Fruit fly (Drosophila melanogaster) whole organism, embryonic: ENCODE measurements around the gene MBD-like.

Experiments
- Asciz ChIP-seq: fragments of 200-800 bp; sonication (Bioruptor generic); optimal IDR thresholded peaks from 2 replicates; lab custom pipeline; 2017; ENCODE audit warnings: missing biosample characterization, mild to moderate bottlenecking, missing genetic modification characterization, missing genetic modification reagents
- Atf3 ChIP-seq: fragments of 200-800 bp; sonication (Bioruptor generic); optimal IDR thresholded peaks from 3 replicates; lab custom pipeline; 2016; ENCODE audit warnings: missing biosample characterization, missing genetic modification characterization
- Atf6 ChIP-seq: fragments of 200-800 bp; sonication (Bioruptor generic); IDR thresholded peaks from 2 replicates; pipeline ENCODE4 v1.3.6; 2022; ENCODE audit warnings: missing biosample characterization, missing genetic modification characterization
- CG12219 ChIP-seq: fragments of 200-800 bp; sonication (Bioruptor generic); optimal IDR thresholded peaks from 3 replicates; lab custom pipeline; 2018; ENCODE audit warnings: missing biosample characterization, mild to moderate bottlenecking, missing genetic modification characterization
- CG12744 ChIP-seq: fragments of 200-800 bp; sonication (Bioruptor generic); optimal IDR thresholded peaks from 2 replicates; lab custom pipeline; 2016; ENCODE audit warnings: missing biosample characterization, missing genetic modification characterization
- CG14965 ChIP-seq: fragments of 200-800 bp; sonication (Bioruptor generic); optimal IDR thresholded peaks from 2 replicates; lab custom pipeline; 2016; ENCODE audit warnings: missing biosample characterization, missing genetic modification characterization, borderline replicate concordance
- CG1603 ChIP-seq: fragments of 200-800 bp; sonication (Bioruptor generic); optimal IDR thresholded peaks from 2 replicates; lab custom pipeline; 2019; ENCODE audit warnings: missing biosample characterization, mild to moderate bottlenecking, missing genetic modification characterization, moderate library complexity
- CG16813 ChIP-seq: fragments of 200-800 bp; sonication (Bioruptor generic); IDR thresholded peaks from 3 replicates; pipeline ENCODE4 v1.3.6; 2022; ENCODE audit warnings: missing biosample characterization, missing genetic modification characterization; ENCODE audit not compliant: partially characterized antibody
- CG18764 ChIP-seq: fragments of 200-800 bp; sonication (Bioruptor generic); optimal IDR thresholded peaks from 3 replicates; lab custom pipeline; 2016; ENCODE audit warnings: missing biosample characterization, missing genetic modification characterization
- CG2116 ChIP-seq: fragments of 200-800 bp; sonication (Bioruptor generic); optimal IDR thresholded peaks from 3 replicates; lab custom pipeline; 2018; ENCODE audit warnings: missing biosample characterization, mild to moderate bottlenecking, missing genetic modification characterization
- CG30403 ChIP-seq: fragments of 200-800 bp; sonication (Bioruptor generic); optimal IDR thresholded peaks from 3 replicates; lab custom pipeline; 2016; ENCODE audit warnings: missing biosample characterization, missing genetic modification characterization
- CG3838 ChIP-seq: fragments of 200-800 bp; sonication (Bioruptor generic); optimal IDR thresholded peaks from 3 replicates; lab custom pipeline; 2016; ENCODE audit warnings: missing biosample characterization, missing genetic modification characterization
- CG4707 ChIP-seq: fragments of 200-800 bp; sonication (Bioruptor generic); optimal IDR thresholded peaks from 2 replicates; lab custom pipeline; 2018; ENCODE audit warnings: missing biosample characterization, mild to moderate bottlenecking, missing genetic modification characterization, moderate library complexity
- CG6854 ChIP-seq: fragments of 200-800 bp; sonication (Bioruptor generic); optimal IDR thresholded peaks from 3 replicates; lab custom pipeline; 2017; ENCODE audit warnings: missing biosample characterization, mild to moderate bottlenecking, missing genetic modification characterization
- CG7786 ChIP-seq: fragments of 200-800 bp; sonication (Bioruptor generic); optimal IDR thresholded peaks from 2 replicates; lab custom pipeline; 2016; ENCODE audit warnings: missing biosample characterization, missing genetic modification characterization
- CG7963 ChIP-seq: fragments of 200-800 bp; sonication (Bioruptor generic); IDR thresholded peaks from 3 replicates; pipeline ENCODE4 v1.3.6; 2022; ENCODE audit warnings: missing biosample characterization, missing genetic modification characterization; ENCODE audit not compliant: partially characterized antibody
- CG8944 ChIP-seq: fragments of 200-800 bp; sonication (Bioruptor generic); optimal IDR thresholded peaks from 3 replicates; lab custom pipeline; 2016; ENCODE audit warnings: missing biosample characterization, missing genetic modification characterization
- CG9609 ChIP-seq: fragments of 200-800 bp; sonication (Bioruptor generic); optimal IDR thresholded peaks from 3 replicates; lab custom pipeline; 2016; ENCODE audit warnings: missing biosample characterization, missing genetic modification characterization
- CG9727 ChIP-seq: fragments of 200-800 bp; sonication (Bioruptor generic); optimal IDR thresholded peaks from 3 replicates; lab custom pipeline; 2017; ENCODE audit warnings: missing biosample characterization, mild to moderate bottlenecking, missing genetic modification characterization
- CG9876 ChIP-seq: fragments of 200-800 bp; sonication (Bioruptor generic); optimal IDR thresholded peaks from 2 replicates; lab custom pipeline; 2016; ENCODE audit warnings: missing biosample characterization, missing genetic modification characterization
- CHES-1-like ChIP-seq: fragments of 200-800 bp; sonication (Bioruptor generic); optimal IDR thresholded peaks from 2 replicates; lab custom pipeline; 2016; ENCODE audit warnings: missing biosample characterization, missing genetic modification characterization
- Chrac-16 ChIP-seq: fragments of 200-800 bp; sonication (Bioruptor generic); optimal IDR thresholded peaks from 3 replicates; lab custom pipeline; 2016; ENCODE audit warnings: missing biosample characterization, missing genetic modification characterization
- Dbx ChIP-seq: fragments of 200-800 bp; sonication (Bioruptor generic); IDR thresholded peaks from 3 replicates; pipeline ENCODE4 v1.3.6; 2022; ENCODE audit warnings: missing biosample characterization, missing genetic modification characterization
- Dfd ChIP-seq, 2 experiments: fragments of >200 bp; optimal IDR thresholded peaks; 2 replicates each; lab custom pipeline; 2017; ENCODE audit warnings: missing biosample characterization in 2 of 2, missing genetic modification characterization in 2 of 2
- HmgD ChIP-seq: fragments of 200-800 bp; sonication (Bioruptor generic); optimal IDR thresholded peaks from 3 replicates; lab custom pipeline; 2016; ENCODE audit warnings: missing biosample characterization, missing genetic modification characterization
- Hr39 ChIP-seq: fragments of >200 bp; optimal IDR thresholded peaks from 2 replicates; lab custom pipeline; 2017
- Hr51 ChIP-seq, 2 experiments: fragments of 200-800 bp; sonication (Bioruptor generic); optimal IDR thresholded peaks; 2 replicates in 1 of 2; 3 replicates in 1 of 2; lab custom pipeline; 2016 to 2018; ENCODE audit warnings: missing biosample characterization in 2 of 2, missing genetic modification characterization in 2 of 2, mild to moderate bottlenecking in 1 of 2, moderate library complexity in 1 of 2
- Max ChIP-seq: fragments of 200-800 bp; sonication (Bioruptor generic); optimal IDR thresholded peaks from 2 replicates; lab custom pipeline; 2016; ENCODE audit warnings: missing biosample characterization, mild to moderate bottlenecking, missing genetic modification characterization
- Neu2 ChIP-seq: fragments of 200-800 bp; sonication (Bioruptor generic); optimal IDR thresholded peaks from 3 replicates; lab custom pipeline; 2016; ENCODE audit warnings: missing biosample characterization, missing genetic modification characterization, borderline replicate concordance
- Poxn ChIP-seq: fragments of 200-800 bp; sonication (Bioruptor generic); IDR thresholded peaks from 2 replicates; pipeline ENCODE4 v1.3.6; 2022; ENCODE audit warnings: missing biosample characterization, missing genetic modification characterization
- Rfx ChIP-seq: fragments of 200-800 bp; sonication (Bioruptor generic); IDR thresholded peaks from 2 replicates; pipeline ENCODE4 v1.3.6; 2022; ENCODE audit warnings: missing biosample characterization, missing genetic modification characterization
- Sry-δ ChIP-seq: fragments of 200-800 bp; sonication (Bioruptor generic); optimal IDR thresholded peaks from 2 replicates; lab custom pipeline; 2016; ENCODE audit warnings: missing biosample characterization, missing genetic modification characterization
- ac ChIP-seq: fragments of 200-800 bp; sonication (Bioruptor generic); optimal IDR thresholded peaks from 3 replicates; lab custom pipeline; 2017; ENCODE audit warnings: missing biosample characterization, mild to moderate bottlenecking, missing genetic modification characterization
- ci ChIP-seq: fragments of 200-800 bp; sonication (Bioruptor generic); IDR thresholded peaks from 3 replicates; pipeline ENCODE4 v1.3.6; 2022; ENCODE audit warnings: missing biosample characterization, missing genetic modification characterization
- da ChIP-seq: fragments of 200-800 bp; sonication (Bioruptor generic); optimal IDR thresholded peaks from 2 replicates; lab custom pipeline; 2016; ENCODE audit warnings: missing biosample characterization, missing genetic modification characterization
- fru ChIP-seq: fragments of >200 bp; optimal IDR thresholded peaks from 2 replicates; lab custom pipeline; 2017
- grn ChIP-seq: fragments of 200-800 bp; sonication (Bioruptor generic); optimal IDR thresholded peaks from 3 replicates; lab custom pipeline; 2017; ENCODE audit warnings: missing biosample characterization, missing genetic modification characterization
- hbn ChIP-seq: fragments of 200-800 bp; sonication (Bioruptor generic); IDR thresholded peaks from 2 replicates; pipeline ENCODE4 v1.3.6; 2022; ENCODE audit warnings: missing biosample characterization, missing genetic modification characterization; ENCODE audit not compliant: partially characterized antibody
- kni ChIP-seq: fragments of 200-800 bp; sonication (Bioruptor generic); optimal IDR thresholded peaks from 3 replicates; lab custom pipeline; 2017; ENCODE audit warnings: mild to moderate bottlenecking, missing biosample characterization, missing genetic modification reagents, missing genetic modification characterization
- lola ChIP-seq, 3 experiments: fragments of >200 bp in 2 of 3; fragments of 200-800 bp in 1 of 3; sonication (Bioruptor generic) in 1 of 3; optimal IDR thresholded peaks; 2 replicates each; lab custom pipeline; 2017 to 2019; ENCODE audit warnings: missing biosample characterization in 3 of 3, missing genetic modification characterization in 3 of 3, mild to moderate bottlenecking in 1 of 3, moderate library complexity in 1 of 3
- luna ChIP-seq: fragments of 200-800 bp; sonication (Bioruptor generic); optimal IDR thresholded peaks from 2 replicates; lab custom pipeline; 2016; ENCODE audit warnings: missing biosample characterization, missing genetic modification characterization
- maf-S ChIP-seq: fragments of 200-800 bp; sonication (Bioruptor generic); optimal IDR thresholded peaks from 2 replicates; lab custom pipeline; 2016; ENCODE audit warnings: missing biosample characterization, missing genetic modification characterization
- nau ChIP-seq: fragments of 200-800 bp; sonication (Bioruptor generic); optimal IDR thresholded peaks from 3 replicates; lab custom pipeline; 2017; ENCODE audit warnings: missing biosample characterization, mild to moderate bottlenecking, missing genetic modification characterization, missing genetic modification reagents
- nom ChIP-seq: fragments of 200-800 bp; sonication (Bioruptor generic); optimal IDR thresholded peaks from 2 replicates; lab custom pipeline; 2017; ENCODE audit warnings: missing biosample characterization, missing genetic modification characterization, mild to moderate bottlenecking, moderate library complexity, missing genetic modification reagents
- org-1 ChIP-seq: fragments of 200-800 bp; sonication (Bioruptor generic); optimal IDR thresholded peaks from 2 replicates; lab custom pipeline; 2017; ENCODE audit warnings: missing biosample characterization, missing genetic modification characterization
- otp ChIP-seq: fragments of 200-800 bp; sonication (Bioruptor generic); IDR thresholded peaks from 3 replicates; pipeline ENCODE4, ENCODE4 v1.3.6; 2022; ENCODE audit warnings: missing biosample characterization, missing genetic modification characterization
- pzg ChIP-seq: fragments of 200-800 bp; sonication (Bioruptor generic); optimal IDR thresholded peaks from 3 replicates; lab custom pipeline; 2018; ENCODE audit warnings: missing biosample characterization, mild to moderate bottlenecking, missing genetic modification characterization, moderate library complexity
- ssp ChIP-seq: fragments of 200-800 bp; sonication (Bioruptor generic); IDR thresholded peaks from 2 replicates; pipeline ENCODE4 v1.3.6; 2022; ENCODE audit warnings: missing biosample characterization, missing genetic modification characterization
- tgo ChIP-seq: fragments of 200-800 bp; sonication (Bioruptor generic); IDR thresholded peaks from 3 replicates; pipeline ENCODE4 v1.3.6; 2022; ENCODE audit warnings: missing biosample characterization, missing genetic modification characterization
- tin ChIP-seq: fragments of 200-800 bp; sonication (Bioruptor generic); optimal IDR thresholded peaks from 3 replicates; lab custom pipeline; 2016; ENCODE audit warnings: missing biosample characterization, missing genetic modification characterization
- unpg ChIP-seq: fragments of 200-800 bp; sonication (Bioruptor generic); optimal IDR thresholded peaks from 3 replicates; lab custom pipeline; 2018; ENCODE audit warnings: missing biosample characterization, mild to moderate bottlenecking, missing genetic modification characterization, moderate library complexity
- zen2 ChIP-seq: fragments of 200-800 bp; sonication (Bioruptor generic); IDR thresholded peaks from 3 replicates; pipeline ENCODE4 v1.3.6; 2022; ENCODE audit warnings: missing biosample characterization, missing genetic modification characterization; ENCODE audit not compliant: partially characterized antibody

MBD-like gene

DNA sequence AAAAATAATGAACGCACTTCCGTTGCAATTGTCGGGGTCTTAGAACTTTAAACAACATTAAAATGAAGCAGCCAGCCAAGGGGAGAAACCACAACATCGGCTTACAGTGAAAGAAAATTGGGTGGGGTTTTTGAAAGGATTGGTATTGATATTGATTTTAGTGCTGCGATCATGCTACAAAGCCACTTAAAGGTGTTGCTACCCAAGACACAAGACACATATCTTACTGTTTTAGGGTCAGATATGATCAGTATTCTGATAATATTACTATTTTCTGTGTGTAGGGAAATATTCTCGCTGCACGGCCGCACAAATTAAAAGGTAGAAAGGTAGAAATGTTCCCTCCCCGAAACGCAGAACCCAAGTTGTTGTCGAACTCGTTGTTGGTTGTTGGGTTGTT lies 45.5 kb downstream of the MBD-like start:
- TF ChIP-seq Sry-δ (GFP tag; lab: Kevin White, UChicago), result no peak
- TF ChIP-seq tin, result peak; percentile 57
- TF ChIP-seq CHES-1-like (GFP tag; lab: Kevin White, UChicago), result no peak
- TF ChIP-seq unpg (GFP tag; lab: Kevin White, UChicago), result peak; percentile 38
- no peak for TF ChIP-seq CG30403 (GFP tag; lab: Kevin White, UChicago)
- no peak for TF ChIP-seq Poxn (GFP tag; lab: Robert Waterston, UW)
- TF ChIP-seq HmgD (GFP tag; lab: Kevin White, UChicago), result no peak
- TF ChIP-seq Dbx (GFP tag; lab: Robert Waterston, UW), result no peak
- TF ChIP-seq otp, result peak; percentile 54; the same call in 1 of the 3 replicates
- no peak for TF ChIP-seq CG2116
- no peak for TF ChIP-seq fru (lab: Kevin White, UChicago)
- TF ChIP-seq luna (GFP tag; lab: Kevin White, UChicago), result no peak
- no peak for TF ChIP-seq CG3838
- TF ChIP-seq Atf6, result no peak
- peak; percentile 29 for TF ChIP-seq CG18764
- TF ChIP-seq Chrac-16 (GFP tag; lab: Kevin White, UChicago), result peak; percentile 36
- TF ChIP-seq CG9876 (GFP tag; lab: Kevin White, UChicago), result no peak
- TF ChIP-seq kni (GFP tag; lab: Kevin White, UChicago), result no peak
- TF ChIP-seq CG12219 (GFP tag; lab: Kevin White, UChicago), result no peak
- peak; percentile 77 for TF ChIP-seq CG1603
- TF ChIP-seq CG7963 (GFP tag; lab: Robert Waterston, UW), result no peak
- TF ChIP-seq grn (GFP tag; lab: Kevin White, UChicago), result no peak
- no peak for TF ChIP-seq Atf3 (GFP tag; lab: Kevin White, UChicago)
- TF ChIP-seq Neu2 (GFP tag; lab: Kevin White, UChicago), result peak; percentile 13
- no peak for TF ChIP-seq Hr51 (GFP tag; optimal IDR thresholded peaks at IDR 0.05; lab: Kevin White, UChicago)
- TF ChIP-seq lola (GFP tag; optimal IDR thresholded peaks at IDR 0.05; lab: Kevin White, UChicago), result peak in 1 of 3 experiments; percentile 71
- TF ChIP-seq da (GFP tag; lab: Kevin White, UChicago), result no peak
- no peak for TF ChIP-seq CG14965 (GFP tag; lab: Kevin White, UChicago)
- TF ChIP-seq Max (GFP tag; lab: Kevin White, UChicago), result no peak
- TF ChIP-seq Hr39 (lab: Kevin White, UChicago), result no peak
- TF ChIP-seq CG9609, result peak; percentile 10
- no peak for TF ChIP-seq pzg
- peak; percentile 74 for TF ChIP-seq CG9727 (GFP tag; lab: Kevin White, UChicago)
- peak; percentile 38 for TF ChIP-seq ssp
- no peak for TF ChIP-seq CG4707
- TF ChIP-seq ci, result peak; percentile 52; the same call in 1 of the 3 replicates
- no peak; the same call in 2 of the 3 replicates for TF ChIP-seq tgo (GFP tag; lab: Robert Waterston, UW)
- no peak for TF ChIP-seq maf-S (GFP tag; lab: Kevin White, UChicago)
- TF ChIP-seq ac (GFP tag; lab: Kevin White, UChicago), result peak; percentile 12
- no peak for TF ChIP-seq zen2 (GFP tag; lab: Robert Waterston, UW)
- no peak for TF ChIP-seq CG12744 (GFP tag; lab: Kevin White, UChicago)
- no peak for TF ChIP-seq CG16813 (GFP tag; lab: Robert Waterston, UW)
- TF ChIP-seq CG6854 (GFP tag; lab: Kevin White, UChicago), result no peak
- TF ChIP-seq Asciz (GFP tag; lab: Kevin White, UChicago), result no peak
- no peak for TF ChIP-seq CG8944 (GFP tag; lab: Kevin White, UChicago)
- no peak for TF ChIP-seq hbn (GFP tag; lab: Robert Waterston, UW)
- no peak for TF ChIP-seq nau (GFP tag; lab: Kevin White, UChicago)
- no peak for TF ChIP-seq Dfd (GFP tag; optimal IDR thresholded peaks at IDR 0.05; lab: Kevin White, UChicago)
- no peak for TF ChIP-seq Rfx
- no peak for TF ChIP-seq CG7786
- peak; percentile 37 for TF ChIP-seq nom (GFP tag; lab: Kevin White, UChicago)
- TF ChIP-seq org-1 (GFP tag; lab: Kevin White, UChicago), result no peak
